Fruit fly (Drosophila melanogaster): ENCODE measurements around the gene CG3982.

CG3982 gene

DNA sequence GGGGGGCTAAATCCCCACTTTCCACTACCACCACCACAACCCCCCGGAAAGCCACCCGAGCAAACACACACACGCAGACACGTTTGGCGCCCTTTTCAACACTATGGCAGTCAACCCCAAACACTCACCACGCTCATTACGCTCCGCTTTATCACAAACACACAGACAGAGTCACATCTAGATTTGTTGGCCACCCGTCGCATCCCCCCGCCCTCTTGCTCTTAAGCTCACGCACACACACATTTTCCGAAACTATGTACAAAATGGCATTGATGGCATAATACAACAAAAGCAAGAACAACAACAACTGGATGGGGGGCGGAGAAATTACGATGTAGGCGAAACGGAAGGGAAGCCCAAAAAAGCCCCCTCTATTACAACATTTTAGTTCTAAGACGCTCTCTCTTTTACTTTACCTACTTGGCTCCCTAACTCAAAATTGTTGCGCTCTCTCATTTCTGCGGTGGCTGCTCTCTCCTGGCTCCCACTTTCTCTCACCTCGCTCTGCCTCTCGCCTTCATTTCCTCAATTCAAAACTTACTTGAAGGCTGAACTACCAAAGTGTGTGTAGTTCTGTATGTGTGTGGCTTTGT lies 48.6 kb upstream of the CG3982 start (continued):
- TF ChIP-seq sqz (GFP tag; optimal IDR thresholded peaks at IDR 0.05) (no peak), CG12155 (GFP tag; optimal IDR thresholded peaks at IDR 0.05) (no peak), CG8281 (tag; optimal IDR thresholded peaks at IDR 0.05) (peak; percentile 60), CG31365 (tag; optimal IDR thresholded peaks at IDR 0.05) (no peak), Lpt (GFP tag; optimal IDR thresholded peaks at IDR 0.05) (no peak), Ets97D (GFP tag; optimal IDR thresholded peaks at IDR 0.05) (no peak), CG10366 (GFP tag; IDR thresholded peaks at IDR 0.05) (no peak), unc-4 (GFP tag; IDR thresholded peaks at IDR 0.05; ENCODE audit: partially characterized antibody) (no peak), C15 (GFP tag; IDR thresholded peaks at IDR 0.05) (no peak), MBD-R2 (GFP tag; IDR thresholded peaks at IDR 0.05) (no peak; the same call in 1 of the 2 replicates), Hey (tag; optimal IDR thresholded peaks at IDR 0.05) (peak; percentile 30), tap (tag; optimal IDR thresholded peaks at IDR 0.05) (no peak), Deaf1 (tag; optimal IDR thresholded peaks at IDR 0.05) (peak; percentile 5), chif (GFP tag; optimal IDR thresholded peaks at IDR 0.05) (no peak), Fer1 (GFP tag; optimal IDR thresholded peaks at IDR 0.05) (peak; percentile 28), CG8924 (tag; optimal IDR thresholded peaks at IDR 0.05) (no peak), CG8478 (optimal IDR thresholded peaks at IDR 0.05) (peak; percentile 77), CG30020 (tag; optimal IDR thresholded peaks at IDR 0.05) (no peak), run (tag; optimal IDR thresholded peaks at IDR 0.05) (no peak), lab (GFP tag; optimal IDR thresholded peaks at IDR 0.05) (peak; percentile 9), CG8290 (GFP tag; optimal IDR thresholded peaks at IDR 0.05) (no peak), CG8290 (tag; optimal IDR thresholded peaks at IDR 0.05) (peak; percentile 10 to 50), mirr (GFP tag; optimal IDR thresholded peaks at IDR 0.05) (peak; percentile 70), CG10543 (GFP tag; optimal IDR thresholded peaks at IDR 0.05) (peak; percentile 50), E2f1 (GFP tag; IDR thresholded peaks at IDR 0.05) (no peak)

DNA sequence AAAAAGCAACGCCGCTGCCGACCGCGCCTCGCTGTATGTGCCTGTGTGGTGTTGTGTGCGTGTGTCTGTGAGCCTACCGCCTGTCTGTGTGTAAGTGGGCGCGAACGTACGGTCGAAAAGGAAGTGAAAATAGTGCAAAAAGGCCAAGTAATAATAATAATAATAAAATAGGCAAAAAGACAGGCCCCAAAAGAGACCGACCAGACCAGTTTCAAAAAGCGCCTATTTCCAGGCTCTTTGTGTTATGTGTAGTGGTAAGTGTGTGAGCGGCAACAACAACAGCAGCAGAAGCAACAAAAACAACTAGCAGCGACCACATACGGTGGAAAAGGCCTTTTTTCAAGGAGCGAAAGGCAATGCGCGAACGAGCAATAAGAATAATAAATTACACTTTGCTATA lies 45.6 kb upstream of the CG3982 start:
- TF ChIP-seq CG11456 (GFP tag; IDR thresholded peaks at IDR 0.05): no peak
- no peak for TF ChIP-seq toy (GFP tag; IDR thresholded peaks at IDR 0.05)
- TF ChIP-seq CG4617 (GFP tag; optimal IDR thresholded peaks at IDR 0.05; ENCODE audit: borderline replicate concordance): no peak
- TF ChIP-seq CG18619 (GFP tag; optimal IDR thresholded peaks at IDR 0.05): no peak
- no peak for TF ChIP-seq CG7271 (tag; optimal IDR thresholded peaks at IDR 0.05)
- TF ChIP-seq CG13894 (tag; optimal IDR thresholded peaks at IDR 0.05): no peak
- no peak for TF ChIP-seq gro (GFP tag; optimal IDR thresholded peaks at IDR 0.05)
- TF ChIP-seq nom (GFP tag; optimal IDR thresholded peaks at IDR 0.05): peak; percentile 92
- TF ChIP-seq bsh (GFP tag; optimal IDR thresholded peaks at IDR 0.05): peak in 1 of 2 experiments; percentile 20
- no peak for TF ChIP-seq Antp (GFP tag; optimal IDR thresholded peaks at IDR 0.05)
- no peak for TF ChIP-seq CG8290 (GFP tag; optimal IDR thresholded peaks at IDR 0.05)
- TF ChIP-seq CG8290 (tag; optimal IDR thresholded peaks at IDR 0.05): no peak
- no peak for TF ChIP-seq CG2129 (GFP tag; IDR thresholded peaks at IDR 0.05; ENCODE audit: partially characterized antibody)
- TF ChIP-seq CG30403 (GFP tag; optimal IDR thresholded peaks at IDR 0.05): no peak
- TF ChIP-seq cg (GFP tag; optimal IDR thresholded peaks at IDR 0.05): peak; percentile 86
- no peak for TF ChIP-seq B-H1 (GFP tag; IDR thresholded peaks at IDR 0.05)
- peak; percentile 69 for TF ChIP-seq CG4360 (GFP tag; IDR thresholded peaks at IDR 0.05)
- TF ChIP-seq CG11695 (GFP tag; IDR thresholded peaks at IDR 0.05): no peak
- no peak for TF ChIP-seq CG17802 (tag; optimal IDR thresholded peaks at IDR 0.05)
- TF ChIP-seq chinmo (GFP tag; IDR thresholded peaks at IDR 0.05; ENCODE audit: partially characterized antibody): 0 out of 4 replicates have a peak, but pooled peaks have one; percentile 49
- TF ChIP-seq Mrtf (GFP tag; IDR thresholded peaks at IDR 0.05): no peak
- no peak for TF ChIP-seq CG10431 (GFP tag; optimal IDR thresholded peaks at IDR 0.05)
- no peak for TF ChIP-seq HLHmδ (GFP tag; optimal IDR thresholded peaks at IDR 0.05)
- TF ChIP-seq mirr (GFP tag; optimal IDR thresholded peaks at IDR 0.05): no peak
- TF ChIP-seq CG7839 (tag; optimal IDR thresholded peaks at IDR 0.05): no peak
- TF ChIP-seq Elba2 (GFP tag; optimal IDR thresholded peaks at IDR 0.05): peak; percentile 49

Measured in whole organism, embryonic.